Worm (Caenorhabditis elegans): ENCODE measurements around the gene C17C3.3.
A peak's percentile ranks its signal among the peaks of the same experiment; 100 is the strongest.

DNA sequence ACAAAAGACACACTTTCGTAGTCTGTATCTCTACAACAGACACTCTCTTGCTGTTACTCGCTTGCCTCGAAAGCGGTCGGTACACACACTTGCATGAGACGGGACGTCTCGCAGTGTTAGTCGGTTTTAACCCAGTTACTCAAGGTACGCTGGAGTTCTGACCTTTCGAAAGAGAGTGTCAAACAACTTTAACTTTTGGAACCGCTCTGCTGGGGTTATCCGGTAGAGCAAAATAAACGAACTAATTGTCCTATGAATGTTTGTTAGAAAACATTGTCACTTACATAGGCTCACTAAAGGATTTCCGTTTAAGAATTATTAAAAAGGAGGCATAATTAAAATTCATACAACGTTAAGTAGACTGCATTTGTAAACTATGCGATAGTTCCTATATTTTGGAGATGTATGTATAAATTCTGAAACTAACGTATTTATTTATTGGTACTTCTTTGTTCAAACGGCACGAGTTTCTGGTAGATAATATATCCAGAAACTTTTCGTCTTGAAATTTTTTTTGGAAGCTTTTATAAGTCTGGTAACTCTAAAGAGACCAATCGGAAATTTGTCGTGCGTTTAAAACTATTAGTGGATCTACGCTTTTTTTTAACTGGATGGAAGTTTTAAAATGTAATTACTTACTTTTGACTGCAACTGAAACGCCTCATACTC, 17.9 kb upstream of the C17C3.3 start:
- TF ChIP-seq fkh-10 (GFP tag; optimal IDR thresholded peaks at IDR 0.05): peak; percentile 99
- TF ChIP-seq eor-1 (tag; optimal IDR thresholded peaks at IDR 0.05): peak in 1 of 2 experiments; percentile 71
- TF ChIP-seq skn-1 (tag; optimal IDR thresholded peaks at IDR 0.05): peak; percentile 95
- no peak for TF ChIP-seq nhr-12 (tag; optimal IDR thresholded peaks at IDR 0.05)
- peak; percentile 90 for TF ChIP-seq R02D3.7 (tag; optimal IDR thresholded peaks at IDR 0.05)
- TF ChIP-seq unc-62 (GFP tag; optimal IDR thresholded peaks at IDR 0.05): peak; percentile 81
- TF ChIP-seq nhr-237 (tag; optimal IDR thresholded peaks at IDR 0.05): peak; percentile 57
- peak; percentile 29 for TF ChIP-seq mdl-1 (tag; optimal IDR thresholded peaks at IDR 0.05)
- TF ChIP-seq ZK546.5 (tag; optimal IDR thresholded peaks at IDR 0.05): peak; percentile 44
- peak; percentile 97 for TF ChIP-seq lin-39 (tag; optimal IDR thresholded peaks at IDR 0.05)
- peak; percentile 99 for TF ChIP-seq pha-4 (tag; optimal IDR thresholded peaks at IDR 0.05)

All from whole organism, L3 larva.